Fruit fly (Drosophila melanogaster) whole organism, embryonic: ENCODE measurements around the gene raw.
A peak's percentile ranks its signal among the peaks of the same experiment; 100 is the strongest.

Experiments used
- ATbp ChIP-seq: fragments of 200-800 bp; sonication (Bioruptor generic); optimal IDR thresholded peaks from 2 replicates; lab custom pipeline; 2017; ENCODE audit warnings: missing biosample characterization, mild to moderate bottlenecking, missing genetic modification characterization, missing genetic modification reagents
- Ada2b ChIP-seq: fragments of 200-800 bp; sonication (Bioruptor generic); IDR thresholded peaks from 2 replicates; pipeline ENCODE4 v1.3.6; 2022; ENCODE audit warnings: missing biosample characterization, missing genetic modification characterization
- Adf1 ChIP-seq: fragments of 200-800 bp; sonication (Bioruptor generic); IDR thresholded peaks from 2 replicates; pipeline ENCODE4 v1.3.6; 2022; ENCODE audit warnings: missing biosample characterization, missing genetic modification characterization
- Antp ChIP-seq: fragments of 200-800 bp; sonication (Bioruptor generic); optimal IDR thresholded peaks from 3 replicates; lab custom pipeline; 2016; ENCODE audit warnings: missing biosample characterization, missing genetic modification characterization
- BEAF-32 ChIP-seq: fragments of 200-800 bp; sonication (Bioruptor generic); optimal IDR thresholded peaks from 3 replicates; lab custom pipeline; 2017; ENCODE audit warnings: missing biosample characterization, missing genetic modification characterization, mild to moderate bottlenecking, moderate library complexity, missing genetic modification reagents
- CG10462 ChIP-seq: fragments of 200-800 bp; sonication (Bioruptor generic); optimal IDR thresholded peaks from 2 replicates; lab custom pipeline; 2016; ENCODE audit warnings: missing biosample characterization, missing genetic modification characterization
- CG11456 ChIP-seq: fragments of 200-800 bp; sonication (Bioruptor generic); IDR thresholded peaks from 3 replicates; pipeline ENCODE4 v1.3.6; 2022; ENCODE audit warnings: missing biosample characterization, missing genetic modification characterization
- CG13775 ChIP-seq: fragments of 200-800 bp; sonication (Bioruptor generic); optimal IDR thresholded peaks from 3 replicates; lab custom pipeline; 2017; ENCODE audit warnings: missing biosample characterization, mild to moderate bottlenecking, missing genetic modification characterization
- CG17612 ChIP-seq: fragments of 200-800 bp; sonication (Bioruptor generic); IDR thresholded peaks from 2 replicates; pipeline ENCODE4 v1.3.6; 2022; ENCODE audit warnings: missing biosample characterization, missing genetic modification characterization
- CG30020 ChIP-seq: fragments of 200-800 bp; optimal IDR thresholded peaks from 2 replicates; lab custom pipeline; 2019; ENCODE audit warnings: missing biosample characterization, mild to moderate bottlenecking, missing genetic modification characterization, moderate library complexity
- CG30431 ChIP-seq: fragments of 200-800 bp; sonication (Bioruptor generic); optimal IDR thresholded peaks from 2 replicates; lab custom pipeline; 2017; ENCODE audit warnings: missing biosample characterization, missing genetic modification characterization
- CG3407 ChIP-seq: fragments of 200-800 bp; sonication (Bioruptor generic); optimal IDR thresholded peaks from 2 replicates; lab custom pipeline; 2018; ENCODE audit warnings: missing biosample characterization, mild to moderate bottlenecking, missing genetic modification characterization
- CG34422 ChIP-seq: fragments of 200-800 bp; sonication (Bioruptor generic); IDR thresholded peaks from 3 replicates; pipeline ENCODE4 v1.3.6; 2022; ENCODE audit warnings: missing biosample characterization, missing genetic modification characterization
- CG42726 ChIP-seq: fragments of 200-800 bp; sonication (Bioruptor generic); IDR thresholded peaks from 2 replicates; pipeline ENCODE4 v1.3.6; 2022; ENCODE audit warnings: missing biosample characterization, missing genetic modification characterization; ENCODE audit not compliant: partially characterized antibody
- CG4854 ChIP-seq: fragments of 200-800 bp; sonication (Bioruptor generic); optimal IDR thresholded peaks from 2 replicates; lab custom pipeline; 2016; ENCODE audit warnings: missing biosample characterization, missing genetic modification characterization, inconsistent platforms
- CG6175 ChIP-seq: fragments of 200-800 bp; sonication (Bioruptor generic); IDR thresholded peaks from 3 replicates; pipeline ENCODE4 v1.3.6; 2022; ENCODE audit warnings: missing biosample characterization, missing genetic modification characterization
- CG7357 ChIP-seq: fragments of 200-800 bp; sonication (Bioruptor generic); IDR thresholded peaks from 3 replicates; pipeline ENCODE4 v1.3.6; 2022; ENCODE audit warnings: missing biosample characterization, missing genetic modification characterization
- CG7372 ChIP-seq: fragments of 200-800 bp; sonication (Bioruptor generic); IDR thresholded peaks from 2 replicates; pipeline ENCODE4 v1.3.6; 2022; ENCODE audit warnings: missing biosample characterization, missing genetic modification characterization
- CG7839 ChIP-seq: fragments of 200-800 bp; sonication (Bioruptor generic); optimal IDR thresholded peaks from 3 replicates; lab custom pipeline; 2018; ENCODE audit warnings: missing biosample characterization, mild to moderate bottlenecking, missing genetic modification characterization, moderate library complexity
- CG8388 ChIP-seq: fragments of 200-800 bp; sonication (Bioruptor generic); optimal IDR thresholded peaks from 2 replicates; lab custom pipeline; 2019; ENCODE audit warnings: missing biosample characterization, mild to moderate bottlenecking, missing genetic modification characterization, moderate library complexity
- Dip3 ChIP-seq: fragments of 200-800 bp; sonication (Bioruptor generic); optimal IDR thresholded peaks from 3 replicates; lab custom pipeline; 2016; ENCODE audit warnings: missing biosample characterization, missing genetic modification characterization
- Hr51 ChIP-seq, 2 experiments: fragments of 200-800 bp; sonication (Bioruptor generic); optimal IDR thresholded peaks; 2 replicates in 1 of 2; 3 replicates in 1 of 2; lab custom pipeline; 2016 to 2018; ENCODE audit warnings: missing biosample characterization in 2 of 2, missing genetic modification characterization in 2 of 2, mild to moderate bottlenecking in 1 of 2, moderate library complexity in 1 of 2
- NC2α ChIP-seq: fragments of 200-800 bp; sonication (Bioruptor generic); optimal IDR thresholded peaks from 2 replicates; lab custom pipeline; 2016; ENCODE audit warnings: missing biosample characterization, missing genetic modification characterization
- Sox102F ChIP-seq: fragments of 200-800 bp; sonication (Bioruptor generic); optimal IDR thresholded peaks from 2 replicates; lab custom pipeline; 2018; ENCODE audit warnings: missing biosample characterization, mild to moderate bottlenecking, missing genetic modification characterization, moderate library complexity
- Ssrp ChIP-seq: fragments of 200-800 bp; sonication (Bioruptor generic); optimal IDR thresholded peaks from 2 replicates; lab custom pipeline; 2018; ENCODE audit warnings: missing biosample characterization, mild to moderate bottlenecking, missing genetic modification characterization, moderate library complexity
- TFAM ChIP-seq: fragments of 200-800 bp; sonication (Bioruptor generic); optimal IDR thresholded peaks from 2 replicates; lab custom pipeline; 2017; ENCODE audit warnings: missing biosample characterization, missing genetic modification characterization, inconsistent platforms
- chif ChIP-seq, 2 experiments: fragments of 200-800 bp; sonication (Bioruptor generic); optimal IDR thresholded peaks; 3 replicates each; lab custom pipeline; 2016; ENCODE audit warnings: missing biosample characterization in 2 of 2, missing genetic modification characterization in 2 of 2
- crc ChIP-seq: fragments of 200-800 bp; sonication (Bioruptor generic); optimal IDR thresholded peaks from 2 replicates; lab custom pipeline; 2016; ENCODE audit warnings: missing biosample characterization, missing genetic modification characterization
- da ChIP-seq: fragments of 200-800 bp; sonication (Bioruptor generic); optimal IDR thresholded peaks from 2 replicates; lab custom pipeline; 2016; ENCODE audit warnings: missing biosample characterization, missing genetic modification characterization
- disco-r ChIP-seq: fragments of 200-800 bp; sonication (Bioruptor generic); optimal IDR thresholded peaks from 2 replicates; lab custom pipeline; 2016; ENCODE audit warnings: missing biosample characterization, missing genetic modification characterization
- esg ChIP-seq: fragments of 200-800 bp; sonication (Bioruptor generic); conservative IDR thresholded peaks from 2 replicates; pipeline ENCODE4 v1.3.6; 2022; ENCODE audit warnings: missing biosample characterization, missing genetic modification characterization
- fd64A ChIP-seq: fragments of 200-800 bp; sonication (Bioruptor generic); optimal IDR thresholded peaks from 3 replicates; lab custom pipeline; 2018; ENCODE audit warnings: missing biosample characterization, mild to moderate bottlenecking, missing genetic modification characterization
- grn ChIP-seq: fragments of 200-800 bp; sonication (Bioruptor generic); optimal IDR thresholded peaks from 3 replicates; lab custom pipeline; 2017; ENCODE audit warnings: missing biosample characterization, missing genetic modification characterization
- gsb ChIP-seq: fragments of 200-800 bp; sonication (Bioruptor generic); IDR thresholded peaks from 2 replicates; pipeline ENCODE4 v1.3.6; 2022; ENCODE audit warnings: missing biosample characterization, missing genetic modification characterization
- lilli ChIP-seq: fragments of 200-800 bp; sonication (Bioruptor generic); optimal IDR thresholded peaks from 3 replicates; lab custom pipeline; 2016; ENCODE audit warnings: missing biosample characterization, missing genetic modification characterization
- nmo ChIP-seq: fragments of 200-800 bp; sonication (Bioruptor generic); optimal IDR thresholded peaks from 2 replicates; lab custom pipeline; 2018; ENCODE audit warnings: missing biosample characterization, mild to moderate bottlenecking, missing genetic modification characterization, moderate library complexity
- rib ChIP-seq: fragments of 200-800 bp; sonication (Bioruptor generic); IDR thresholded peaks from 2 replicates; pipeline ENCODE4 v1.3.6; 2022; ENCODE audit warnings: missing biosample characterization, missing genetic modification characterization
- sima ChIP-seq: fragments of 200-800 bp; sonication (Bioruptor generic); optimal IDR thresholded peaks from 2 replicates; lab custom pipeline; 2016; ENCODE audit warnings: missing biosample characterization, missing genetic modification characterization
- sob ChIP-seq: fragments of 200-800 bp; sonication (Bioruptor generic); IDR thresholded peaks from 2 replicates; pipeline ENCODE4 v1.3.6; 2022; ENCODE audit warnings: missing biosample characterization, missing genetic modification characterization
- sug ChIP-seq: fragments of 200-800 bp; optimal IDR thresholded peaks from 2 replicates; lab custom pipeline; 2019; ENCODE audit warnings: missing biosample characterization, mild to moderate bottlenecking, missing genetic modification characterization, moderate library complexity
- tap ChIP-seq: fragments of 200-800 bp; optimal IDR thresholded peaks from 3 replicates; lab custom pipeline; 2019; ENCODE audit warnings: missing biosample characterization, mild to moderate bottlenecking, missing genetic modification characterization, moderate library complexity
- tin ChIP-seq: fragments of 200-800 bp; sonication (Bioruptor generic); optimal IDR thresholded peaks from 3 replicates; lab custom pipeline; 2016; ENCODE audit warnings: missing biosample characterization, missing genetic modification characterization
- z ChIP-seq: fragments of 200-800 bp; sonication (Bioruptor generic); IDR thresholded peaks from 3 replicates; pipeline ENCODE4 v1.3.6; 2022; ENCODE audit warnings: missing biosample characterization, missing genetic modification characterization

raw gene

DNA sequence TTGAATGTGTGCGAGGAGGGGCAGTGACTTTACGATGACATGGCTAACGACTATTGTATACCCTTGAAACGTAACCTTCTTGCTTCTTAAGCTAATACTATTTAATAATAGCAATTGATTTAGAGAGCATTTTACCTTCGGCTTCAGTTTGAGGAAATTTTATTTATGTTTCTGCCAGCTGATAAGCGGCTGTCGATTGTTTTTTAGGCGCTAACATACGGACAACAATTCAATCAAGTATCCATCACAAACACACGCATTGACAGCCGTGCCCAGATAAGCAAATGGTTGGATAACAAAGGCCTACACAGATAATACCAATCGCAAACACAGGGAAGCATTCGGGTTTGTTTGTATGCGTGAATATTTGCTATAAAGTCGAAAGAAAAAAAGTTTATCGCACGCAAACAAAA, 2.2 kb downstream of the raw start (continued):
- TF ChIP-seq ATbp (GFP tag; lab: Kevin White, UChicago) (peak; percentile 30), TFAM (GFP tag; lab: Kevin White, UChicago) (no peak), Ssrp (tag; lab: Kevin White, UChicago) (no peak), CG7372 (no peak), CG30020 (tag; lab: Kevin White, UChicago) (no peak), gsb (GFP tag; lab: Robert Waterston, UW) (peak; percentile 34; the same call in 1 of the 2 replicates), crc (peak; percentile 12), NC2α (GFP tag; lab: Kevin White, UChicago) (no peak), BEAF-32 (GFP tag; lab: Kevin White, UChicago) (no peak), tap (tag; lab: Kevin White, UChicago) (peak; percentile 51), sug (tag; lab: Kevin White, UChicago) (peak; percentile 83), CG11456 (no peak), grn (GFP tag; lab: Kevin White, UChicago) (peak; percentile 78), Dip3 (peak; percentile 38), CG34422 (GFP tag; lab: Robert Waterston, UW) (peak; percentile 61; the same call in 1 of the 3 replicates), chif (GFP tag; optimal IDR thresholded peaks at IDR 0.05; lab: Kevin White, UChicago) (no peak), rib (no peak), da (no peak), sob (GFP tag; lab: Robert Waterston, UW) (no peak; the same call in 1 of the 2 replicates), sima (no peak), Ada2b (GFP tag; lab: Robert Waterston, UW) (0 out of 2 replicates have a peak, but pooled peaks have one; percentile 9), z (GFP tag; lab: Robert Waterston, UW) (no peak), CG17612 (GFP tag; lab: Robert Waterston, UW) (no peak), CG7357 (GFP tag; lab: Robert Waterston, UW) (0 out of 3 replicates have a peak, but pooled peaks have one; percentile 26)

DNA sequence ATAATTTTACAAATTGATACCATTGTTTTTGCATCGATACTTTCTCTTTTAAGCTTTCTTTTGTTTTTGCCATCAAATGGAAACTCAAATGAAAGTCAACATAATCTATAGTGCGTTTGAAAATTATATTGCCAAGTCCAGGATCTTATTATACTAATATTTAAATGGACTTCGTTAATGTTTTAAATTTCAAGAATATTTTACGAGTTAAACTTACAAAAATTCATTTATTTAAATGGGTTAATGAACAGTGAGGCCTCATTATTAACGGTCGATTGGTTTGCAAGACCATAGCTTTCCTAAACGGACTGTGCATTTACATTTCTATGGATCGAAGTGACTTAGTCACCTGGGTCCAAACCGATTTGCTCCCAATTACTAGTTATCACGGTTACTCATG, 4.1 kb downstream of the raw start:
- TF ChIP-seq esg (GFP tag; lab: Robert Waterston, UW) (no peak), CG42726 (no peak), lilli (GFP tag; lab: Kevin White, UChicago) (no peak), CG13775 (GFP tag; lab: Kevin White, UChicago) (no peak), fd64A (GFP tag; lab: Kevin White, UChicago) (no peak), Ada2b (GFP tag; lab: Robert Waterston, UW) (no peak), Sox102F (GFP tag; lab: Kevin White, UChicago) (peak; percentile 13), disco-r (GFP tag; lab: Kevin White, UChicago) (no peak), Adf1 (GFP tag; lab: Robert Waterston, UW) (no peak), CG10462 (GFP tag; lab: Kevin White, UChicago) (no peak), CG3407 (GFP tag; lab: Kevin White, UChicago) (no peak), crc (no peak), Hr51 (GFP tag; optimal IDR thresholded peaks at IDR 0.05; lab: Kevin White, UChicago) (no peak), CG7839 (no peak), CG6175 (GFP tag; lab: Robert Waterston, UW) (no peak), CG4854 (GFP tag; lab: Kevin White, UChicago) (no peak), tin (GFP tag; lab: Kevin White, UChicago) (no peak), CG30431 (no peak), Antp (GFP tag; lab: Kevin White, UChicago) (no peak), CG8388 (GFP tag; lab: Kevin White, UChicago) (peak; percentile 62), nmo (GFP tag; lab: Kevin White, UChicago) (peak; percentile 31)
